Fruit fly (Drosophila melanogaster) whole organism, wandering third instar larva: ENCODE measurements around the gene ND-20L.
A peak's percentile ranks its signal among the peaks of the same experiment; 100 is the strongest.

ENCODE experiments used
- Abd-B ChIP-seq: fragments of >200 bp; optimal IDR thresholded peaks from 2 replicates; lab custom pipeline; 2017; ENCODE audit warnings: missing biosample characterization, missing genetic modification characterization
- CG32264 ChIP-seq: fragments of 200-800 bp; sonication (Bioruptor generic); optimal IDR thresholded peaks from 2 replicates; lab custom pipeline; 2016; ENCODE audit warnings: missing biosample characterization, missing genetic modification characterization
- CG9705 ChIP-seq: fragments of 200-800 bp; sonication (Bioruptor generic); optimal IDR thresholded peaks from 2 replicates; lab custom pipeline; 2018; ENCODE audit warnings: missing biosample characterization, mild to moderate bottlenecking, missing genetic modification characterization
- CrebA ChIP-seq: fragments of 200-800 bp; sonication (Bioruptor generic); optimal IDR thresholded peaks from 2 replicates; lab custom pipeline; 2016; ENCODE audit warnings: missing biosample characterization, mild to moderate bottlenecking, missing genetic modification characterization, borderline replicate concordance
- Dfd ChIP-seq: fragments of >200 bp; optimal IDR thresholded peaks from 2 replicates; lab custom pipeline; 2017; ENCODE audit warnings: missing biosample characterization, missing genetic modification characterization
- Dif ChIP-seq: fragments of 200-275, 200-300 bp; sonication (Bioruptor generic); optimal IDR thresholded peaks from 2 replicates; lab custom pipeline; 2018; ENCODE audit warnings: missing biosample characterization, missing genetic modification characterization; ENCODE audit not compliant: partially characterized antibody
- GATAd ChIP-seq: sonication (Bioruptor generic); optimal IDR thresholded peaks from 2 replicates; lab custom pipeline; 2016; ENCODE audit warnings: missing biosample characterization, missing genetic modification characterization
- HLH106 ChIP-seq: fragments of 200-800 bp; optimal IDR thresholded peaks from 3 replicates; lab custom pipeline; 2019; ENCODE audit warnings: missing biosample characterization, mild to moderate bottlenecking, missing genetic modification characterization, moderate library complexity
- Hnf4 ChIP-seq: fragments of 200-800 bp; sonication (Bioruptor generic); optimal IDR thresholded peaks from 2 replicates; lab custom pipeline; 2016; ENCODE audit warnings: missing biosample characterization, mild to moderate bottlenecking, missing genetic modification characterization
- Hr78 ChIP-seq: fragments of >200 bp; optimal IDR thresholded peaks from 2 replicates; lab custom pipeline; 2017; ENCODE audit warnings: missing biosample characterization, missing genetic modification characterization
- Jra ChIP-seq: sonication (Bioruptor generic); optimal IDR thresholded peaks from 2 replicates; lab custom pipeline; 2016; ENCODE audit warnings: missing biosample characterization, missing genetic modification characterization
- Mio ChIP-seq: sonication (Bioruptor generic); optimal IDR thresholded peaks from 2 replicates; lab custom pipeline; 2016; ENCODE audit warnings: missing biosample characterization, missing genetic modification characterization
- Myc ChIP-seq: fragments of >200 bp; optimal IDR thresholded peaks from 2 replicates; lab custom pipeline; 2017
- N ChIP-seq: fragments of >200 bp; optimal IDR thresholded peaks from 2 replicates; lab custom pipeline; 2018; ENCODE audit warnings: missing biosample characterization, missing external identifiers, missing genetic modification characterization
- Rel ChIP-seq, 2 experiments: fragments of 200-800 bp; sonication (Bioruptor generic) in 1 of 2; optimal IDR thresholded peaks; 2 replicates in 1 of 2; 3 replicates in 1 of 2; lab custom pipeline; 2016 to 2019; ENCODE audit warnings: mild to moderate bottlenecking in 2 of 2, missing biosample characterization in 2 of 2, missing genetic modification characterization in 2 of 2, moderate library complexity in 1 of 2
- Sp1 ChIP-seq: fragments of 200-800 bp; sonication (Bioruptor generic); optimal IDR thresholded peaks from 3 replicates; lab custom pipeline; 2019; ENCODE audit warnings: missing biosample characterization, mild to moderate bottlenecking, missing genetic modification characterization, moderate library complexity
- Vsx2 ChIP-seq: fragments of 200-300, 225-300 bp; sonication (Bioruptor generic); optimal IDR thresholded peaks from 2 replicates; lab custom pipeline; 2018; ENCODE audit warnings: missing biosample characterization, missing genetic modification characterization; ENCODE audit not compliant: partially characterized antibody
- br ChIP-seq: fragments of 200-800 bp; sonication (Bioruptor generic); optimal IDR thresholded peaks from 2 replicates; lab custom pipeline; 2016; ENCODE audit warnings: missing biosample characterization, missing genetic modification characterization
- brk ChIP-seq: fragments of 200-800 bp; sonication (Bioruptor generic); optimal IDR thresholded peaks from 2 replicates; lab custom pipeline; 2016; ENCODE audit warnings: missing biosample characterization, mild to moderate bottlenecking, missing genetic modification characterization
- dl ChIP-seq, 2 experiments: fragments of 175-275, 200-275 bp in 1 of 2; fragments of 200-275 bp in 1 of 2; sonication (Bioruptor generic); optimal IDR thresholded peaks; lab custom pipeline; 2018; ENCODE audit warnings: mild to moderate bottlenecking in 2 of 2, missing biosample characterization in 2 of 2, missing genetic modification characterization in 2 of 2, moderate library complexity in 2 of 2; ENCODE audit not compliant: partially characterized antibody in 2 of 2, insufficient read depth in 1 of 2
- dmrt93B ChIP-seq: fragments of 200-800 bp; sonication (Bioruptor generic); optimal IDR thresholded peaks from 2 replicates; lab custom pipeline; 2018; ENCODE audit warnings: missing biosample characterization, mild to moderate bottlenecking, missing genetic modification characterization
- dsf ChIP-seq: sonication (Bioruptor generic); optimal IDR thresholded peaks from 2 replicates; lab custom pipeline; 2016; ENCODE audit warnings: missing biosample characterization, missing genetic modification characterization, borderline replicate concordance
- ey ChIP-seq: fragments of 200-800 bp; sonication (Bioruptor generic); optimal IDR thresholded peaks from 2 replicates; lab custom pipeline; 2016; ENCODE audit warnings: missing biosample characterization, missing genetic modification characterization
- foxo ChIP-seq, 2 experiments: fragments of 200-800 bp; sonication (Bioruptor generic); optimal IDR thresholded peaks; 2 replicates in 1 of 2; 3 replicates in 1 of 2; lab custom pipeline; 2016 to 2017; ENCODE audit warnings: missing biosample characterization in 2 of 2, missing genetic modification characterization in 2 of 2
- fru ChIP-seq: fragments of 200-800 bp; sonication (Bioruptor generic); optimal IDR thresholded peaks from 3 replicates; lab custom pipeline; 2016; ENCODE audit warnings: missing biosample characterization, mild to moderate bottlenecking, missing genetic modification characterization
- h ChIP-seq: fragments of 200-800 bp; sonication (Bioruptor generic); optimal IDR thresholded peaks from 3 replicates; lab custom pipeline; 2016; ENCODE audit warnings: missing biosample characterization, mild to moderate bottlenecking, missing genetic modification characterization
- jim ChIP-seq: fragments of 175-275, 200-325 bp; sonication (Bioruptor generic); optimal IDR thresholded peaks from 2 replicates; lab custom pipeline; 2016; ENCODE audit warnings: missing biosample characterization, mild to moderate bottlenecking, missing genetic modification characterization
- lola ChIP-seq: fragments of >200 bp; optimal IDR thresholded peaks from 2 replicates; lab custom pipeline; 2017; ENCODE audit warnings: missing biosample characterization, missing genetic modification characterization
- pan ChIP-seq: fragments of >200 bp; optimal IDR thresholded peaks from 2 replicates; lab custom pipeline; 2017
- psq ChIP-seq: fragments of 200-800 bp; sonication (Bioruptor generic); optimal IDR thresholded peaks from 3 replicates; lab custom pipeline; 2017; ENCODE audit warnings: missing biosample characterization, mild to moderate bottlenecking, missing genetic modification characterization, moderate library complexity
- rgr ChIP-seq: fragments of 200-800 bp; sonication (Bioruptor generic); optimal IDR thresholded peaks from 3 replicates; lab custom pipeline; 2016; ENCODE audit warnings: missing biosample characterization, mild to moderate bottlenecking, missing genetic modification characterization
- sage ChIP-seq: fragments of 200-800 bp; sonication (Bioruptor generic); optimal IDR thresholded peaks from 2 replicates; lab custom pipeline; 2016; ENCODE audit warnings: missing biosample characterization, mild to moderate bottlenecking, missing genetic modification characterization
- sv ChIP-seq: fragments of 200-800 bp; sonication (Bioruptor generic); optimal IDR thresholded peaks from 3 replicates; lab custom pipeline; 2016; ENCODE audit warnings: missing biosample characterization, missing genetic modification characterization
- tai ChIP-seq: sonication (Bioruptor generic); optimal IDR thresholded peaks from 2 replicates; lab custom pipeline; 2016; ENCODE audit warnings: missing biosample characterization, missing genetic modification characterization
- usp ChIP-seq: fragments of >200 bp; optimal IDR thresholded peaks from 2 replicates; lab custom pipeline; 2017; ENCODE audit warnings: missing biosample characterization, missing genetic modification characterization
- woc ChIP-seq: sonication (Bioruptor generic); optimal IDR thresholded peaks from 2 replicates; lab custom pipeline; 2016; ENCODE audit warnings: missing biosample characterization, mild to moderate bottlenecking, missing genetic modification characterization

ND-20L gene

dm6 chr3R:29520215-29520614 is 4.7 kb downstream of the ND-20L start:
- TF ChIP-seq ey (GFP tag; lab: Kevin White, UChicago) = no peak
- no peak for TF ChIP-seq br (GFP tag; lab: Kevin White, UChicago)
- TF ChIP-seq dl (GFP tag; optimal IDR thresholded peaks at IDR 0.05; lab: Kevin White, UChicago; ENCODE audit: insufficient read depth in 1 of 2, partially characterized antibody in 2 of 2) = no peak
- no peak for TF ChIP-seq lola (GFP tag; lab: Kevin White, UChicago)
- TF ChIP-seq Vsx2 = no peak
- no peak for TF ChIP-seq usp (GFP tag; lab: Kevin White, UChicago)
- TF ChIP-seq Abd-B (GFP tag; lab: Kevin White, UChicago) = no peak
- no peak for TF ChIP-seq dsf (GFP tag; lab: Kevin White, UChicago)
- TF ChIP-seq dmrt93B = no peak
- no peak for TF ChIP-seq pan
- no peak for TF ChIP-seq psq
- no peak for TF ChIP-seq Mio (GFP tag; lab: Kevin White, UChicago)
- no peak for TF ChIP-seq sv (GFP tag; lab: Kevin White, UChicago)
- no peak for TF ChIP-seq GATAd (GFP tag; lab: Kevin White, UChicago)
- TF ChIP-seq Jra (GFP tag; lab: Kevin White, UChicago) = no peak
- TF ChIP-seq h = no peak
- TF ChIP-seq CG32264 (GFP tag; lab: Kevin White, UChicago) = no peak
- no peak for TF ChIP-seq foxo (GFP tag; optimal IDR thresholded peaks at IDR 0.05; lab: Kevin White, UChicago)

dm6 chr3R:29522164-29522563 is 6.6 kb downstream of the ND-20L start:
- TF ChIP-seq HLH106 (tag; lab: Kevin White, UChicago) (peak; percentile 54), woc (GFP tag; lab: Kevin White, UChicago) (no peak), br (GFP tag; lab: Kevin White, UChicago) (peak; percentile 10), psq (peak; percentile 0), rgr (GFP tag; lab: Kevin White, UChicago) (peak; percentile 7), fru (GFP tag; lab: Kevin White, UChicago) (peak; percentile 28), Abd-B (GFP tag; lab: Kevin White, UChicago) (no peak), Hnf4 (no peak), brk (peak; percentile 9), ey (GFP tag; lab: Kevin White, UChicago) (peak; percentile 5), Sp1 (GFP tag; lab: Kevin White, UChicago) (peak; percentile 44), usp (GFP tag; lab: Kevin White, UChicago) (no peak), foxo (GFP tag; optimal IDR thresholded peaks at IDR 0.05; lab: Kevin White, UChicago) (peak in 1 of 2 experiments; percentile 64), h (peak; percentile 57), dmrt93B (peak; percentile 10)

dm6 chr3R:29523978-29524775 is 8.7 kb downstream of the ND-20L start:
- TF ChIP-seq CrebA (GFP tag; lab: Kevin White, UChicago) = no peak
- TF ChIP-seq br (GFP tag; lab: Kevin White, UChicago) = no peak
- no peak for TF ChIP-seq N (GFP tag; lab: Kevin White, UChicago)
- TF ChIP-seq GATAd (GFP tag; lab: Kevin White, UChicago) = no peak
- TF ChIP-seq jim (GFP tag; lab: Kevin White, UChicago) = no peak
- TF ChIP-seq, all 38 proteins: peak for 0

dm6 chr3R:29526565-29526964 is 11.0 kb downstream of the ND-20L start:
- no peak for TF ChIP-seq psq
- TF ChIP-seq dl (GFP tag; optimal IDR thresholded peaks at IDR 0.05; lab: Kevin White, UChicago; ENCODE audit: insufficient read depth in 1 of 2, partially characterized antibody in 2 of 2) = peak in 1 of 2 experiments; percentile 9
- TF ChIP-seq Dif (GFP tag; lab: Kevin White, UChicago) = peak; percentile 77
- TF ChIP-seq CG32264 (GFP tag; lab: Kevin White, UChicago) = no peak
- TF ChIP-seq usp (GFP tag; lab: Kevin White, UChicago) = no peak
- peak; percentile 89 for TF ChIP-seq Vsx2
- no peak for TF ChIP-seq Hnf4

dm6 chr3R:29538436-29538835 is 22.9 kb downstream of the ND-20L start:
- TF ChIP-seq CG9705 = no peak
- TF ChIP-seq dl (GFP tag; optimal IDR thresholded peaks at IDR 0.05; lab: Kevin White, UChicago; ENCODE audit: insufficient read depth in 1 of 2, partially characterized antibody in 2 of 2) = no peak
- peak; percentile 63 for TF ChIP-seq fru (GFP tag; lab: Kevin White, UChicago)
- TF ChIP-seq Jra (GFP tag; lab: Kevin White, UChicago) = no peak
- no peak for TF ChIP-seq Myc (lab: Kevin White, UChicago)
- TF ChIP-seq Mio (GFP tag; lab: Kevin White, UChicago) = no peak
- peak; percentile 54 for TF ChIP-seq woc (GFP tag; lab: Kevin White, UChicago)
- TF ChIP-seq tai (GFP tag; lab: Kevin White, UChicago) = no peak
- peak in 1 of 2 experiments; percentile 69 for TF ChIP-seq foxo (GFP tag; optimal IDR thresholded peaks at IDR 0.05; lab: Kevin White, UChicago)
- TF ChIP-seq Rel (GFP tag; optimal IDR thresholded peaks at IDR 0.05; lab: Kevin White, UChicago) = no peak
- no peak for TF ChIP-seq Rel (tag; optimal IDR thresholded peaks at IDR 0.05; lab: Kevin White, UChicago)
- peak; percentile 50 for TF ChIP-seq sage (GFP tag; lab: Kevin White, UChicago)
- no peak for TF ChIP-seq lola (GFP tag; lab: Kevin White, UChicago)
- no peak for TF ChIP-seq dsf (GFP tag; lab: Kevin White, UChicago)
- TF ChIP-seq sv (GFP tag; lab: Kevin White, UChicago) = no peak
- peak; percentile 60 for TF ChIP-seq rgr (GFP tag; lab: Kevin White, UChicago)
- peak; percentile 53 for TF ChIP-seq psq
- no peak for TF ChIP-seq Hnf4
- TF ChIP-seq HLH106 (tag; lab: Kevin White, UChicago) = peak; percentile 68
- peak; percentile 33 for TF ChIP-seq dmrt93B
- no peak for TF ChIP-seq Dfd
- TF ChIP-seq Hr78 (GFP tag; lab: Kevin White, UChicago) = no peak
- no peak for TF ChIP-seq GATAd (GFP tag; lab: Kevin White, UChicago)
- TF ChIP-seq Vsx2 = no peak
- TF ChIP-seq Sp1 (GFP tag; lab: Kevin White, UChicago) = peak; percentile 57
